Fruit fly (Drosophila melanogaster) whole organism, embryonic: Measurements from ENCODE around the gene syd.

Experiments used
- Awh ChIP-seq: fragments of 200-800 bp; sonication (Bioruptor generic); IDR thresholded peaks from 2 replicates; pipeline ENCODE4, ENCODE4 v1.3.6; 2022; ENCODE audit warnings: missing biosample characterization, missing genetic modification characterization
- CG10321 ChIP-seq: fragments of 200-800 bp; sonication (Bioruptor generic); IDR thresholded peaks from 2 replicates; pipeline ENCODE4 v1.3.6; 2022; ENCODE audit warnings: missing biosample characterization, missing genetic modification characterization
- CG10979 ChIP-seq: fragments of 200-800 bp; sonication (Bioruptor generic); optimal IDR thresholded peaks from 2 replicates; lab custom pipeline; 2018; ENCODE audit warnings: missing biosample characterization, mild to moderate bottlenecking, missing genetic modification characterization, moderate library complexity
- CG11456 ChIP-seq: fragments of 200-800 bp; sonication (Bioruptor generic); IDR thresholded peaks from 3 replicates; pipeline ENCODE4 v1.3.6; 2022; ENCODE audit warnings: missing biosample characterization, missing genetic modification characterization
- CG11695 ChIP-seq: fragments of 200-800 bp; sonication (Bioruptor generic); IDR thresholded peaks from 3 replicates; pipeline ENCODE4 v1.3.6; 2022; ENCODE audit warnings: missing biosample characterization, missing genetic modification characterization
- CG11696 ChIP-seq: fragments of 200-800 bp; sonication (Bioruptor generic); IDR thresholded peaks from 2 replicates; pipeline ENCODE4 v1.3.6; 2022; ENCODE audit warnings: missing biosample characterization, missing genetic modification characterization
- CG13894 ChIP-seq: fragments of 200-800 bp; sonication (Bioruptor generic); optimal IDR thresholded peaks from 3 replicates; lab custom pipeline; 2018; ENCODE audit warnings: missing biosample characterization, mild to moderate bottlenecking, missing genetic modification characterization, moderate library complexity
- CG1832 ChIP-seq: fragments of 200-800 bp; sonication (Bioruptor generic); optimal IDR thresholded peaks from 2 replicates; lab custom pipeline; 2017; ENCODE audit warnings: missing biosample characterization, mild to moderate bottlenecking, missing genetic modification characterization, inconsistent platforms
- CG34224 ChIP-seq: fragments of 200-800 bp; sonication (Bioruptor generic); IDR thresholded peaks from 3 replicates; pipeline ENCODE4 v1.3.6; 2022; ENCODE audit warnings: missing biosample characterization, missing genetic modification characterization; ENCODE audit not compliant: partially characterized antibody
- CG3847 ChIP-seq: fragments of 200-800 bp; sonication (Bioruptor generic); IDR thresholded peaks from 2 replicates; pipeline ENCODE4 v1.3.6; 2022; ENCODE audit warnings: missing biosample characterization, missing genetic modification characterization
- CG4404 ChIP-seq: fragments of 200-800 bp; sonication (Bioruptor generic); IDR thresholded peaks from 2 replicates; pipeline ENCODE4 v1.3.6; 2022; ENCODE audit warnings: missing biosample characterization, missing genetic modification characterization
- CG6175 ChIP-seq: fragments of 200-800 bp; sonication (Bioruptor generic); IDR thresholded peaks from 3 replicates; pipeline ENCODE4 v1.3.6; 2022; ENCODE audit warnings: missing biosample characterization, missing genetic modification characterization
- CG6791 ChIP-seq: fragments of 200-800 bp; sonication (Bioruptor generic); IDR thresholded peaks from 3 replicates; pipeline ENCODE4 v1.3.6; 2022; ENCODE audit warnings: missing biosample characterization, missing genetic modification characterization; ENCODE audit not compliant: partially characterized antibody
- CG8290 ChIP-seq, 3 experiments: fragments of 200-800 bp; sonication (Bioruptor generic); optimal IDR thresholded peaks; 2 replicates each; lab custom pipeline; 2016 to 2019; ENCODE audit warnings: missing biosample characterization in 3 of 3, missing genetic modification characterization in 3 of 3, mild to moderate bottlenecking in 2 of 3, moderate library complexity in 1 of 3
- CG9797 ChIP-seq: fragments of 200-800 bp; sonication (Bioruptor generic); optimal IDR thresholded peaks from 3 replicates; lab custom pipeline; 2018; ENCODE audit warnings: missing biosample characterization, mild to moderate bottlenecking, missing genetic modification characterization
- Dref ChIP-seq: fragments of 200-800 bp; sonication (Bioruptor generic); IDR thresholded peaks from 2 replicates; pipeline ENCODE4 v1.3.6; 2022; ENCODE audit warnings: missing biosample characterization, missing genetic modification characterization
- Ets65A ChIP-seq: fragments of 200-800 bp; sonication (Bioruptor generic); peaks from one replicate; lab custom pipeline; 2016; ENCODE audit warnings: missing biosample characterization, missing genetic modification characterization
- Gug ChIP-seq: fragments of 200-800 bp; sonication (Bioruptor generic); IDR thresholded peaks from 4 replicates; pipeline ENCODE4 v1.3.6; 2022; ENCODE audit warnings: missing biosample characterization, missing genetic modification characterization
- Hr39 ChIP-seq: fragments of >200 bp; optimal IDR thresholded peaks from 2 replicates; lab custom pipeline; 2017
- Lpt ChIP-seq: fragments of >200 bp; optimal IDR thresholded peaks from 2 replicates; lab custom pipeline; 2018; ENCODE audit warnings: missing biosample characterization, missing genetic modification characterization
- MESR4 ChIP-seq: fragments of 200-800 bp; sonication (Bioruptor generic); optimal IDR thresholded peaks from 2 replicates; lab custom pipeline; 2018; ENCODE audit warnings: missing biosample characterization, mild to moderate bottlenecking, missing genetic modification characterization, moderate library complexity
- Med ChIP-seq: fragments of 200-800 bp; sonication (Bioruptor generic); peaks from one replicate; lab custom pipeline; 2016; ENCODE audit warnings: missing biosample characterization, missing genetic modification characterization, mild to moderate bottlenecking, inconsistent platforms, moderate library complexity
- NC2α ChIP-seq: fragments of 200-800 bp; sonication (Bioruptor generic); optimal IDR thresholded peaks from 2 replicates; lab custom pipeline; 2016; ENCODE audit warnings: missing biosample characterization, missing genetic modification characterization
- NK7.1 ChIP-seq: fragments of 200-800 bp; sonication (Bioruptor generic); optimal IDR thresholded peaks from 3 replicates; lab custom pipeline; 2016; ENCODE audit warnings: missing biosample characterization, missing genetic modification characterization
- Nf-YB ChIP-seq: fragments of 200-800 bp; sonication (Bioruptor generic); optimal IDR thresholded peaks from 3 replicates; lab custom pipeline; 2019; ENCODE audit warnings: missing biosample characterization, mild to moderate bottlenecking, missing genetic modification characterization, moderate library complexity
- Nf-YC ChIP-seq: fragments of 200-800 bp; optimal IDR thresholded peaks from 3 replicates; lab custom pipeline; 2019; ENCODE audit warnings: missing biosample characterization, mild to moderate bottlenecking, missing genetic modification characterization, moderate library complexity
- Oaz ChIP-seq: fragments of 200-800 bp; sonication (Bioruptor generic); IDR thresholded peaks from 2 replicates; pipeline ENCODE4 v1.3.6; 2022; ENCODE audit warnings: missing biosample characterization, missing genetic modification characterization
- Rfx ChIP-seq: fragments of 200-800 bp; sonication (Bioruptor generic); IDR thresholded peaks from 2 replicates; pipeline ENCODE4 v1.3.6; 2022; ENCODE audit warnings: missing biosample characterization, missing genetic modification characterization
- Scr ChIP-seq: fragments of 200-800 bp; sonication (Bioruptor generic); IDR thresholded peaks from 2 replicates; pipeline ENCODE4 v1.3.6; 2022; ENCODE audit warnings: missing biosample characterization, missing genetic modification characterization; ENCODE audit not compliant: partially characterized antibody
- Side ChIP-seq: fragments of 200-800 bp; sonication (Bioruptor generic); optimal IDR thresholded peaks from 2 replicates; lab custom pipeline; 2016; ENCODE audit warnings: missing biosample characterization, missing genetic modification characterization
- Ssrp ChIP-seq: fragments of 200-800 bp; sonication (Bioruptor generic); optimal IDR thresholded peaks from 2 replicates; lab custom pipeline; 2018; ENCODE audit warnings: missing biosample characterization, mild to moderate bottlenecking, missing genetic modification characterization, moderate library complexity
- Trl ChIP-seq, 3 experiments: fragments of >200 bp in 2 of 3; fragments of 200-800 bp in 1 of 3; sonication (Bioruptor generic) in 1 of 3; optimal IDR thresholded peaks; 2 replicates in 1 of 3; 3 replicates in 2 of 3; lab custom pipeline; 2016 to 2017; ENCODE audit warnings: missing biosample characterization in 1 of 3, missing genetic modification characterization in 1 of 3
- abd-A ChIP-seq: fragments of 200-800 bp; sonication (Bioruptor generic); optimal IDR thresholded peaks from 3 replicates; lab custom pipeline; 2019; ENCODE audit warnings: missing biosample characterization, mild to moderate bottlenecking, missing genetic modification characterization, moderate library complexity
- ap ChIP-seq: fragments of 200-800 bp; sonication (Bioruptor generic); IDR thresholded peaks from 2 replicates; pipeline ENCODE4 v1.3.6; 2022; ENCODE audit warnings: missing biosample characterization, missing genetic modification characterization
- crol ChIP-seq: fragments of 200-800 bp; sonication (Bioruptor generic); IDR thresholded peaks from 2 replicates; pipeline ENCODE4 v1.3.6; 2022; ENCODE audit warnings: missing biosample characterization, missing genetic modification characterization
- cwo ChIP-seq: fragments of 200-800 bp; sonication (Bioruptor generic); optimal IDR thresholded peaks from 3 replicates; lab custom pipeline; 2017; ENCODE audit warnings: missing biosample characterization, missing genetic modification characterization, mild to moderate bottlenecking, moderate library complexity, missing genetic modification reagents
- danr ChIP-seq: fragments of 200-800 bp; sonication (Bioruptor generic); IDR thresholded peaks from 2 replicates; pipeline ENCODE4 v1.3.6; 2022; ENCODE audit warnings: missing biosample characterization, missing genetic modification characterization
- dpn ChIP-seq, 2 experiments: fragments of 200-800 bp; sonication (Bioruptor generic); optimal IDR thresholded peaks; 3 replicates each; lab custom pipeline; 2016; ENCODE audit warnings: missing biosample characterization in 2 of 2, missing genetic modification characterization in 2 of 2
- emc ChIP-seq: fragments of 200-800 bp; sonication (Bioruptor generic); optimal IDR thresholded peaks from 2 replicates; lab custom pipeline; 2016; ENCODE audit warnings: missing biosample characterization, missing genetic modification characterization
- ewg ChIP-seq: fragments of 200-800 bp; sonication (Bioruptor generic); optimal IDR thresholded peaks from 3 replicates; lab custom pipeline; 2017; ENCODE audit warnings: mild to moderate bottlenecking, missing biosample characterization, missing genetic modification reagents, missing genetic modification characterization
- exex ChIP-seq: fragments of 200-800 bp; sonication (Bioruptor generic); optimal IDR thresholded peaks from 4 replicates; lab custom pipeline; 2018; ENCODE audit warnings: missing biosample characterization, mild to moderate bottlenecking, missing genetic modification characterization, moderate library complexity
- ind ChIP-seq: fragments of 200-800 bp; sonication (Bioruptor generic); optimal IDR thresholded peaks from 3 replicates; lab custom pipeline; 2016; ENCODE audit warnings: missing biosample characterization, missing genetic modification characterization
- mirr ChIP-seq: fragments of 200-800 bp; sonication (Bioruptor generic); optimal IDR thresholded peaks from 3 replicates; lab custom pipeline; 2018; ENCODE audit warnings: missing biosample characterization, mild to moderate bottlenecking, missing genetic modification characterization
- oc ChIP-seq: fragments of 200-800 bp; sonication (Bioruptor generic); optimal IDR thresholded peaks from 2 replicates; lab custom pipeline; 2018; ENCODE audit warnings: missing biosample characterization, mild to moderate bottlenecking, missing genetic modification characterization, moderate library complexity
- otp ChIP-seq: fragments of 200-800 bp; sonication (Bioruptor generic); IDR thresholded peaks from 3 replicates; pipeline ENCODE4, ENCODE4 v1.3.6; 2022; ENCODE audit warnings: missing biosample characterization, missing genetic modification characterization
- pnt ChIP-seq: fragments of 200-800 bp; sonication (Bioruptor generic); optimal IDR thresholded peaks from 3 replicates; lab custom pipeline; 2016; ENCODE audit warnings: missing biosample characterization, missing genetic modification characterization
- ranshi ChIP-seq: fragments of 200-800 bp; sonication (Bioruptor generic); IDR thresholded peaks from 2 replicates; pipeline ENCODE4 v1.3.6; 2022; ENCODE audit warnings: missing biosample characterization, missing genetic modification characterization
- run ChIP-seq: fragments of 200-800 bp; sonication (Bioruptor generic); optimal IDR thresholded peaks from 3 replicates; lab custom pipeline; 2018; ENCODE audit warnings: missing biosample characterization, mild to moderate bottlenecking, missing genetic modification characterization
- seq ChIP-seq: fragments of 200-800 bp; sonication (Bioruptor generic); IDR thresholded peaks from 2 replicates; pipeline ENCODE4 v1.3.6; 2022; ENCODE audit warnings: missing biosample characterization, missing genetic modification characterization
- sug ChIP-seq: fragments of 200-800 bp; optimal IDR thresholded peaks from 2 replicates; lab custom pipeline; 2019; ENCODE audit warnings: missing biosample characterization, mild to moderate bottlenecking, missing genetic modification characterization, moderate library complexity
- unc-4 ChIP-seq: fragments of 200-800 bp; sonication (Bioruptor generic); IDR thresholded peaks from 2 replicates; pipeline ENCODE4 v1.3.6; 2022; ENCODE audit warnings: missing biosample characterization, missing genetic modification characterization; ENCODE audit not compliant: partially characterized antibody

The syd gene

dm6 chr3L:7958590-7959180 lies 22.8 kb upstream of the syd start:
- peak; percentile 95 for TF ChIP-seq Nf-YC
- no peak for TF ChIP-seq dpn (GFP tag; optimal IDR thresholded peaks at IDR 0.05; lab: Kevin White, UChicago)
- TF ChIP-seq Ets65A (GFP tag; lab: Kevin White, UChicago) = peak; percentile 61
- no peak for TF ChIP-seq sug
- TF ChIP-seq otp = no peak
- TF ChIP-seq Awh = no peak
- no peak for TF ChIP-seq Ssrp (tag; lab: Kevin White, UChicago)
- TF ChIP-seq CG11456 (GFP tag; lab: Robert Waterston, UW) = 0 out of 3 replicates have a peak, but pooled peaks have one; percentile 34
- peak; percentile 86 for TF ChIP-seq crol (GFP tag; lab: Robert Waterston, UW)
- TF ChIP-seq CG10321 (GFP tag; lab: Robert Waterston, UW) = peak; percentile 74
- peak; percentile 41 for TF ChIP-seq CG1832 (GFP tag; lab: Kevin White, UChicago)
- TF ChIP-seq oc (tag; lab: Kevin White, UChicago) = peak; percentile 8
- TF ChIP-seq seq (GFP tag; lab: Robert Waterston, UW) = peak; percentile 71; the same call in 1 of the 2 replicates
- peak; percentile 98 for TF ChIP-seq abd-A (tag; lab: Kevin White, UChicago)
- TF ChIP-seq Nf-YB = peak; percentile 90
- no peak for TF ChIP-seq CG4404 (GFP tag; lab: Robert Waterston, UW)
- peak; percentile 12 for TF ChIP-seq mirr (GFP tag; lab: Kevin White, UChicago)
- TF ChIP-seq CG6175 (GFP tag; lab: Robert Waterston, UW) = 0 out of 3 replicates have a peak, but pooled peaks have one; percentile 28
- peak; percentile 23 for TF ChIP-seq CG13894 (tag; lab: Kevin White, UChicago)
- TF ChIP-seq run (tag; lab: Kevin White, UChicago) = no peak
- TF ChIP-seq Med = peak; percentile 23
- TF ChIP-seq ewg (GFP tag; lab: Kevin White, UChicago) = no peak
- TF ChIP-seq exex (tag; lab: Kevin White, UChicago) = peak; percentile 80

dm6 chr3L:7958083-7958482 lies 22.2 kb upstream of the syd start:
- TF ChIP-seq CG3847 (GFP tag; lab: Robert Waterston, UW) (no peak), CG9797 (GFP tag; lab: Kevin White, UChicago) (no peak), CG34224 (no peak), Side (GFP tag; lab: Kevin White, UChicago) (no peak), Trl (optimal IDR thresholded peaks at IDR 0.05; lab: Kevin White, UChicago) (no peak), Trl (GFP tag; optimal IDR thresholded peaks at IDR 0.05; lab: Kevin White, UChicago) (no peak), Gug (GFP tag; lab: Robert Waterston, UW) (no peak), Oaz (no peak), Scr (GFP tag; lab: Robert Waterston, UW) (no peak), unc-4 (no peak), CG11696 (GFP tag; lab: Robert Waterston, UW) (no peak), ind (peak; percentile 9), NC2α (GFP tag; lab: Kevin White, UChicago) (no peak), NK7.1 (no peak), Hr39 (lab: Kevin White, UChicago) (no peak), Lpt (GFP tag; lab: Kevin White, UChicago) (no peak), CG8290 (GFP tag; optimal IDR thresholded peaks at IDR 0.05; lab: Kevin White, UChicago) (no peak), CG8290 (tag; optimal IDR thresholded peaks at IDR 0.05; lab: Kevin White, UChicago) (no peak), Dref (GFP tag; lab: Robert Waterston, UW) (no peak), ap (GFP tag; lab: Robert Waterston, UW) (no peak), emc (no peak), CG10979 (tag; lab: Kevin White, UChicago) (peak; percentile 45), CG11695 (no peak), ranshi (GFP tag; lab: Robert Waterston, UW) (0 out of 2 replicates have a peak, but pooled peaks have one; percentile 17), cwo (GFP tag; lab: Kevin White, UChicago) (no peak), Rfx (GFP tag; lab: Robert Waterston, UW) (no peak), pnt (GFP tag; lab: Kevin White, UChicago) (no peak), danr (GFP tag; lab: Robert Waterston, UW) (no peak), MESR4 (GFP tag; lab: Kevin White, UChicago) (no peak), CG6791 (GFP tag; lab: Robert Waterston, UW) (no peak)
